Fruit fly (Drosophila melanogaster) whole organism, embryonic: ENCODE measurements around the gene Pgd.

Experiments
- Ada2b ChIP-seq: fragments of 200-800 bp; sonication (Bioruptor generic); IDR thresholded peaks from 2 replicates; pipeline ENCODE4 v1.3.6; 2022; ENCODE audit warnings: missing biosample characterization, missing genetic modification characterization
- Atf-2 ChIP-seq: fragments of 200-800 bp; sonication (Bioruptor generic); optimal IDR thresholded peaks from 2 replicates; lab custom pipeline; 2016; ENCODE audit warnings: missing biosample characterization, missing genetic modification characterization
- Atf6 ChIP-seq: fragments of 200-800 bp; sonication (Bioruptor generic); IDR thresholded peaks from 2 replicates; pipeline ENCODE4 v1.3.6; 2022; ENCODE audit warnings: missing biosample characterization, missing genetic modification characterization
- BtbVII ChIP-seq: fragments of 200-800 bp; sonication (Bioruptor generic); optimal IDR thresholded peaks from 3 replicates; lab custom pipeline; 2017; ENCODE audit warnings: missing biosample characterization, mild to moderate bottlenecking, missing genetic modification characterization
- CG10654 ChIP-seq: fragments of 200-800 bp; sonication (Bioruptor generic); optimal IDR thresholded peaks from 2 replicates; lab custom pipeline; 2016; ENCODE audit warnings: missing biosample characterization, missing genetic modification characterization
- CG1233 ChIP-seq: fragments of 200-800 bp; sonication (Bioruptor generic); optimal IDR thresholded peaks from 4 replicates; lab custom pipeline; 2018; ENCODE audit warnings: missing biosample characterization, mild to moderate bottlenecking, missing genetic modification characterization
- CG12744 ChIP-seq: fragments of 200-800 bp; sonication (Bioruptor generic); optimal IDR thresholded peaks from 2 replicates; lab custom pipeline; 2016; ENCODE audit warnings: missing biosample characterization, missing genetic modification characterization
- CG13123 ChIP-seq: fragments of 200-800 bp; sonication (Bioruptor generic); optimal IDR thresholded peaks from 2 replicates; lab custom pipeline; 2016; ENCODE audit warnings: missing biosample characterization, missing genetic modification characterization
- CG13296 ChIP-seq: fragments of 200-800 bp; sonication (Bioruptor generic); optimal IDR thresholded peaks from 3 replicates; lab custom pipeline; 2018; ENCODE audit warnings: missing biosample characterization, mild to moderate bottlenecking, missing genetic modification characterization
- CG15073 ChIP-seq: fragments of 200-800 bp; sonication (Bioruptor generic); optimal IDR thresholded peaks from 2 replicates; lab custom pipeline; 2016; ENCODE audit warnings: missing biosample characterization, missing genetic modification characterization
- CG1529 ChIP-seq: fragments of 200-800 bp; sonication (Bioruptor generic); optimal IDR thresholded peaks from 3 replicates; lab custom pipeline; 2018; ENCODE audit warnings: missing biosample characterization, missing genetic modification characterization
- CG15514 ChIP-seq: fragments of 200-800 bp; sonication (Bioruptor generic); optimal IDR thresholded peaks from 3 replicates; lab custom pipeline; 2017; ENCODE audit warnings: missing biosample characterization, missing genetic modification characterization, mild to moderate bottlenecking, moderate library complexity, missing genetic modification reagents
- CG16779 ChIP-seq: fragments of 200-800 bp; sonication (Bioruptor generic); IDR thresholded peaks from 2 replicates; pipeline ENCODE4 v1.3.6; 2022; ENCODE audit warnings: missing biosample characterization, missing genetic modification characterization
- CG17912 ChIP-seq: fragments of 200-800 bp; sonication (Bioruptor generic); optimal IDR thresholded peaks from 2 replicates; lab custom pipeline; 2018; ENCODE audit warnings: missing biosample characterization, mild to moderate bottlenecking, missing genetic modification characterization
- CG18619 ChIP-seq: fragments of 200-800 bp; sonication (Bioruptor generic); optimal IDR thresholded peaks from 3 replicates; lab custom pipeline; 2017; ENCODE audit warnings: missing biosample characterization, mild to moderate bottlenecking, missing genetic modification characterization
- CG30020 ChIP-seq: fragments of 200-800 bp; optimal IDR thresholded peaks from 2 replicates; lab custom pipeline; 2019; ENCODE audit warnings: missing biosample characterization, mild to moderate bottlenecking, missing genetic modification characterization, moderate library complexity
- CG33557 ChIP-seq: fragments of 200-800 bp; sonication (Bioruptor generic); optimal IDR thresholded peaks from 2 replicates; lab custom pipeline; 2019; ENCODE audit warnings: missing biosample characterization, mild to moderate bottlenecking, missing genetic modification characterization, moderate library complexity
- CG3838 ChIP-seq: fragments of 200-800 bp; sonication (Bioruptor generic); optimal IDR thresholded peaks from 3 replicates; lab custom pipeline; 2016; ENCODE audit warnings: missing biosample characterization, missing genetic modification characterization
- CG6813 ChIP-seq: fragments of 200-800 bp; sonication (Bioruptor generic); optimal IDR thresholded peaks from 2 replicates; lab custom pipeline; 2017; ENCODE audit warnings: missing biosample characterization, missing genetic modification characterization, mild to moderate bottlenecking, moderate library complexity, missing genetic modification reagents
- CG7987 ChIP-seq: fragments of 200-800 bp; sonication (Bioruptor generic); optimal IDR thresholded peaks from 2 replicates; lab custom pipeline; 2018; ENCODE audit warnings: missing biosample characterization, mild to moderate bottlenecking, missing genetic modification characterization, moderate library complexity
- CG8089 ChIP-seq: fragments of 200-800 bp; sonication (Bioruptor generic); optimal IDR thresholded peaks from 3 replicates; lab custom pipeline; 2016; ENCODE audit warnings: missing biosample characterization, missing genetic modification characterization
- CG9609 ChIP-seq: fragments of 200-800 bp; sonication (Bioruptor generic); optimal IDR thresholded peaks from 3 replicates; lab custom pipeline; 2016; ENCODE audit warnings: missing biosample characterization, missing genetic modification characterization
- CG9876 ChIP-seq: fragments of 200-800 bp; sonication (Bioruptor generic); optimal IDR thresholded peaks from 2 replicates; lab custom pipeline; 2016; ENCODE audit warnings: missing biosample characterization, missing genetic modification characterization
- CG9932 ChIP-seq: fragments of 200-800 bp; sonication (Bioruptor generic); IDR thresholded peaks from 2 replicates; pipeline ENCODE4 v1.3.6; 2022; ENCODE audit warnings: missing biosample characterization, missing genetic modification characterization
- HmgZ ChIP-seq: fragments of 200-800 bp; sonication (Bioruptor generic); optimal IDR thresholded peaks from 2 replicates; lab custom pipeline; 2018; ENCODE audit warnings: missing biosample characterization, mild to moderate bottlenecking, missing genetic modification characterization
- NK7.1 ChIP-seq: fragments of 200-800 bp; sonication (Bioruptor generic); optimal IDR thresholded peaks from 3 replicates; lab custom pipeline; 2016; ENCODE audit warnings: missing biosample characterization, missing genetic modification characterization
- Optix ChIP-seq: fragments of 200-800 bp; sonication (Bioruptor generic); IDR thresholded peaks from 3 replicates; pipeline ENCODE4 v1.3.6; 2022; ENCODE audit warnings: missing biosample characterization, missing genetic modification characterization
- Pdp1 ChIP-seq, 2 experiments: fragments of 200-800 bp; sonication (Bioruptor generic); optimal IDR thresholded peaks; 3 replicates each; lab custom pipeline; 2016; ENCODE audit warnings: missing biosample characterization in 2 of 2, missing genetic modification characterization in 2 of 2, mild to moderate bottlenecking in 1 of 2, moderate library complexity in 1 of 2
- Ravus ChIP-seq: fragments of 200-800 bp; sonication (Bioruptor generic); IDR thresholded peaks from 2 replicates; pipeline ENCODE4 v1.3.6; 2022; ENCODE audit warnings: missing biosample characterization, missing genetic modification characterization
- Scr ChIP-seq: fragments of 200-800 bp; sonication (Bioruptor generic); IDR thresholded peaks from 2 replicates; pipeline ENCODE4 v1.3.6; 2022; ENCODE audit warnings: missing biosample characterization, missing genetic modification characterization; ENCODE audit not compliant: partially characterized antibody
- TFAM ChIP-seq: fragments of 200-800 bp; sonication (Bioruptor generic); optimal IDR thresholded peaks from 2 replicates; lab custom pipeline; 2017; ENCODE audit warnings: missing biosample characterization, missing genetic modification characterization, inconsistent platforms
- ase ChIP-seq: fragments of 200-800 bp; sonication (Bioruptor generic); IDR thresholded peaks from 3 replicates; pipeline ENCODE4 v1.3.6; 2022; ENCODE audit warnings: missing biosample characterization, missing genetic modification characterization
- ato ChIP-seq: fragments of 200-800 bp; sonication (Bioruptor generic); IDR thresholded peaks from 2 replicates; pipeline ENCODE4 v1.3.6; 2022; ENCODE audit warnings: missing biosample characterization, missing genetic modification characterization; ENCODE audit not compliant: partially characterized antibody
- dpn ChIP-seq, 2 experiments: fragments of 200-800 bp; sonication (Bioruptor generic); optimal IDR thresholded peaks; 3 replicates each; lab custom pipeline; 2016; ENCODE audit warnings: missing biosample characterization in 2 of 2, missing genetic modification characterization in 2 of 2
- grau ChIP-seq: fragments of 200-800 bp; optimal IDR thresholded peaks from 3 replicates; lab custom pipeline; 2019; ENCODE audit warnings: missing biosample characterization, mild to moderate bottlenecking, missing genetic modification characterization, moderate library complexity
- grn ChIP-seq: fragments of 200-800 bp; sonication (Bioruptor generic); optimal IDR thresholded peaks from 3 replicates; lab custom pipeline; 2017; ENCODE audit warnings: missing biosample characterization, missing genetic modification characterization
- hb ChIP-seq: fragments of 200-800 bp; sonication (Bioruptor generic); IDR thresholded peaks from 3 replicates; pipeline ENCODE4 v1.3.6; 2022; ENCODE audit warnings: missing biosample characterization, missing genetic modification characterization; ENCODE audit not compliant: partially characterized antibody
- insv ChIP-seq, 2 experiments: fragments of 200-800 bp; sonication (Bioruptor generic); optimal IDR thresholded peaks; 3 replicates each; lab custom pipeline; 2016 to 2018; ENCODE audit warnings: missing biosample characterization in 2 of 2, missing genetic modification characterization in 2 of 2
- ken ChIP-seq: fragments of 200-800 bp; sonication (Bioruptor generic); IDR thresholded peaks from 3 replicates; pipeline ENCODE4 v1.3.6; 2022; ENCODE audit warnings: missing biosample characterization, missing genetic modification characterization
- lola ChIP-seq, 3 experiments: fragments of >200 bp in 2 of 3; fragments of 200-800 bp in 1 of 3; sonication (Bioruptor generic) in 1 of 3; optimal IDR thresholded peaks; 2 replicates each; lab custom pipeline; 2017 to 2019; ENCODE audit warnings: missing biosample characterization in 3 of 3, missing genetic modification characterization in 3 of 3, mild to moderate bottlenecking in 1 of 3, moderate library complexity in 1 of 3
- peb ChIP-seq: fragments of 200-800 bp; sonication (Bioruptor generic); IDR thresholded peaks from 2 replicates; pipeline ENCODE4 v1.3.6; 2022; ENCODE audit warnings: missing biosample characterization, missing genetic modification characterization
- pnt ChIP-seq: fragments of 200-800 bp; sonication (Bioruptor generic); optimal IDR thresholded peaks from 3 replicates; lab custom pipeline; 2016; ENCODE audit warnings: missing biosample characterization, missing genetic modification characterization
- repo ChIP-seq: fragments of 200-800 bp; sonication (Bioruptor generic); optimal IDR thresholded peaks from 2 replicates; lab custom pipeline; 2016; ENCODE audit warnings: missing biosample characterization, missing genetic modification characterization
- sd ChIP-seq: fragments of 200-800 bp; sonication (Bioruptor generic); optimal IDR thresholded peaks from 3 replicates; lab custom pipeline; 2018; ENCODE audit warnings: missing biosample characterization, mild to moderate bottlenecking, missing genetic modification characterization, moderate library complexity
- sens ChIP-seq: fragments of 200-800 bp; sonication (Bioruptor generic); peaks from one replicate; lab custom pipeline; 2016; ENCODE audit warnings: missing biosample characterization, missing genetic modification characterization
- shn ChIP-seq: fragments of 200-800 bp; sonication (Bioruptor generic); optimal IDR thresholded peaks from 3 replicates; lab custom pipeline; 2016; ENCODE audit warnings: missing biosample characterization, missing genetic modification characterization
- sob ChIP-seq: fragments of 200-800 bp; sonication (Bioruptor generic); IDR thresholded peaks from 2 replicates; pipeline ENCODE4 v1.3.6; 2022; ENCODE audit warnings: missing biosample characterization, missing genetic modification characterization
- tna ChIP-seq: fragments of 200-800 bp; sonication (Bioruptor generic); IDR thresholded peaks from 2 replicates; pipeline ENCODE4 v1.3.6; 2022; ENCODE audit warnings: missing biosample characterization, missing genetic modification characterization; ENCODE audit not compliant: partially characterized antibody
- trem ChIP-seq: fragments of 200-800 bp; optimal IDR thresholded peaks from 3 replicates; lab custom pipeline; 2019; ENCODE audit warnings: missing biosample characterization, mild to moderate bottlenecking, missing genetic modification characterization, moderate library complexity

The Pgd gene

DNA sequence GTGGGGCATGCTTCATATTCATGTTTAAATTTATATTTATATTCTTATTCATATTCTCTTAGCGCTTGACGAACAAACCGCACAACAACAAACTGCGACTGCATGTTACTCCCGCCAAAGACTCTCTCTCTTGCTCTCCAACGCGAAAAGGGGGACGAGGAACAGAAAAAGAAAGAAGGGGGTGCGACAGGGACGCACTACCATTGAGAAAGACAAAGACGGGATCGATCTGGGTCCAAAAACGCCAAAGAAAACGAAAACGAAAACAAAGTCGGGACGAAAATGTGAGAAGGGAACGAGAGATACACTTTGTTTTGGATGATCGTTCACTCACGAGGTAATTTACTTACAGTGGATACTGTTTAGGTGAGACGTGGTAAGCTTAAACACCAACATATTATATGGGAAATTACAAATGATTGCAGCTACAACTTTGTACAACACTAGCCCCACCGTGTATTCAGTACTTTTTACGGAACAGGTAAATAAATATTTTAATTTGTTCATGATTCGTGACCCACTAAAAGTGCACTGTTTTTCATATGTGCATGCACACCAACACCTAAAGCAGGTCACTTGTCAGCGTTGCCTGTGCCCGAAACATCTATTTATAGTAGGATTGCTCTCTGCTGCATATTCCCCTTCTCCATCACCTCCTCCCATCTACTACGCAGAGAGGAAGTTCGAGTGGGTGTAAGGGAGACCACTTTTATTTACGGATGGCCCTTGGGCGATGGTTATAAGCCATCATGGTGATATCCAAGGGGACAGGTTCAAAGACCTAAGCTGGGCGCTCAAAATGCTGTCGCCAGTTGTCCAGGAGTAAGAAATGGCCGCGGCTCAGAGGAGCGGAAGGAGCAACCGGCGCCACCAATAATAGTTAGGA, 23.0 kb upstream of the Pgd start (continued):
- TF ChIP-seq Atf-2 (GFP tag; lab: Kevin White, UChicago) (no peak), Optix (no peak), CG3838 (GFP tag; lab: Kevin White, UChicago) (no peak), CG10654 (GFP tag; lab: Kevin White, UChicago) (no peak), grn (GFP tag; lab: Kevin White, UChicago) (no peak), CG9609 (GFP tag; lab: Kevin White, UChicago) (peak; percentile 2), Ravus (GFP tag; lab: Robert Waterston, UW) (no peak), HmgZ (tag; lab: Kevin White, UChicago) (no peak), CG7987 (GFP tag; lab: Kevin White, UChicago) (no peak), CG17912 (GFP tag; lab: Kevin White, UChicago) (no peak), CG16779 (GFP tag; lab: Robert Waterston, UW) (no peak), Atf6 (GFP tag; lab: Robert Waterston, UW) (no peak), sob (GFP tag; lab: Robert Waterston, UW) (no peak), shn (GFP tag; lab: Kevin White, UChicago) (peak; percentile 49), Pdp1 (GFP tag; optimal IDR thresholded peaks at IDR 0.05; lab: Kevin White, UChicago) (peak in 1 of 2 experiments; percentile 20), repo (GFP tag; lab: Kevin White, UChicago) (no peak), lola (GFP tag; optimal IDR thresholded peaks at IDR 0.05; lab: Kevin White, UChicago) (peak in 1 of 3 experiments; percentile 50), trem (tag; lab: Kevin White, UChicago) (no peak), CG6813 (peak; percentile 34), CG13296 (GFP tag; lab: Kevin White, UChicago) (no peak), CG8089 (GFP tag; lab: Kevin White, UChicago) (no peak), tna (GFP tag; lab: Robert Waterston, UW) (no peak), ase (no peak), grau (peak; percentile 96), CG9876 (GFP tag; lab: Kevin White, UChicago) (no peak), peb (GFP tag; lab: Robert Waterston, UW) (0 out of 2 replicates have a peak, but pooled peaks have one; percentile 34), ato (GFP tag; lab: Robert Waterston, UW) (no peak), CG15514 (GFP tag; lab: Kevin White, UChicago) (no peak), dpn (GFP tag; optimal IDR thresholded peaks at IDR 0.05; lab: Kevin White, UChicago) (peak in 1 of 2 experiments; percentile 48), CG30020 (tag; lab: Kevin White, UChicago) (no peak), TFAM (GFP tag; lab: Kevin White, UChicago) (no peak), pnt (GFP tag; lab: Kevin White, UChicago) (peak; percentile 36), sd (no peak), insv (GFP tag; optimal IDR thresholded peaks at IDR 0.05; lab: Kevin White, UChicago) (no peak), CG18619 (GFP tag; lab: Kevin White, UChicago) (peak; percentile 7), CG15073 (GFP tag; lab: Kevin White, UChicago) (no peak), CG1529 (GFP tag; lab: Kevin White, UChicago) (peak; percentile 47), NK7.1 (GFP tag; lab: Kevin White, UChicago) (no peak), BtbVII (no peak), CG1233 (GFP tag; lab: Kevin White, UChicago) (peak; percentile 26), CG9932 (GFP tag; lab: Robert Waterston, UW) (no peak), Scr (GFP tag; lab: Robert Waterston, UW) (no peak), CG33557 (GFP tag; lab: Kevin White, UChicago) (peak; percentile 16), ken (GFP tag; lab: Robert Waterston, UW) (peak; percentile 51; the same call in 1 of the 3 replicates), CG13123 (GFP tag; lab: Kevin White, UChicago) (no peak), Ada2b (GFP tag; lab: Robert Waterston, UW) (peak; percentile 26; the same call in 1 of the 2 replicates), hb (no peak), CG12744 (GFP tag; lab: Kevin White, UChicago) (no peak), sens (GFP tag; lab: Kevin White, UChicago) (peak; percentile 93)
